Fruit fly (Drosophila melanogaster) whole organism, embryonic: ENCODE data around the gene CG7328.
A peak's percentile ranks its signal among the peaks of the same experiment; 100 is the strongest.

Source experiments
- Bdp1 ChIP-seq: fragments of 200-800 bp; sonication (Bioruptor generic); optimal IDR thresholded peaks from 3 replicates; lab custom pipeline; 2016; ENCODE audit warnings: missing biosample characterization, missing genetic modification characterization
- BtbVII ChIP-seq: fragments of 200-800 bp; sonication (Bioruptor generic); optimal IDR thresholded peaks from 3 replicates; lab custom pipeline; 2017; ENCODE audit warnings: missing biosample characterization, mild to moderate bottlenecking, missing genetic modification characterization
- CG10147 ChIP-seq: fragments of 200-800 bp; sonication (Bioruptor generic); optimal IDR thresholded peaks from 2 replicates; lab custom pipeline; 2019; ENCODE audit warnings: missing biosample characterization, mild to moderate bottlenecking, missing genetic modification characterization, moderate library complexity
- CG10209 ChIP-seq: fragments of 200-800 bp; sonication (Bioruptor generic); optimal IDR thresholded peaks from 3 replicates; lab custom pipeline; 2017; ENCODE audit warnings: missing biosample characterization, mild to moderate bottlenecking, missing genetic modification characterization, missing genetic modification reagents
- CG10321 ChIP-seq: fragments of 200-800 bp; sonication (Bioruptor generic); IDR thresholded peaks from 2 replicates; pipeline ENCODE4 v1.3.6; 2022; ENCODE audit warnings: missing biosample characterization, missing genetic modification characterization
- CG12104 ChIP-seq: fragments of 200-800 bp; sonication (Bioruptor generic); optimal IDR thresholded peaks from 3 replicates; lab custom pipeline; 2016; ENCODE audit warnings: missing biosample characterization, missing genetic modification characterization
- CG12155 ChIP-seq: fragments of 200-800 bp; sonication (Bioruptor generic); optimal IDR thresholded peaks from 3 replicates; lab custom pipeline; 2016; ENCODE audit warnings: missing biosample characterization, missing genetic modification characterization
- CG14965 ChIP-seq: fragments of 200-800 bp; sonication (Bioruptor generic); optimal IDR thresholded peaks from 2 replicates; lab custom pipeline; 2016; ENCODE audit warnings: missing biosample characterization, missing genetic modification characterization, borderline replicate concordance
- CG15514 ChIP-seq: fragments of 200-800 bp; sonication (Bioruptor generic); optimal IDR thresholded peaks from 3 replicates; lab custom pipeline; 2017; ENCODE audit warnings: missing biosample characterization, missing genetic modification characterization, mild to moderate bottlenecking, moderate library complexity, missing genetic modification reagents
- CG18011 ChIP-seq: fragments of 200-800 bp; sonication (Bioruptor generic); optimal IDR thresholded peaks from 2 replicates; lab custom pipeline; 2017; ENCODE audit warnings: missing biosample characterization, missing genetic modification characterization, mild to moderate bottlenecking, moderate library complexity, missing genotype
- CG33557 ChIP-seq: fragments of 200-800 bp; sonication (Bioruptor generic); optimal IDR thresholded peaks from 2 replicates; lab custom pipeline; 2019; ENCODE audit warnings: missing biosample characterization, mild to moderate bottlenecking, missing genetic modification characterization, moderate library complexity
- CG3995 ChIP-seq: fragments of 200-800 bp; sonication (Bioruptor generic); optimal IDR thresholded peaks from 3 replicates; lab custom pipeline; 2016; ENCODE audit warnings: missing biosample characterization, missing genetic modification characterization
- CG4328 ChIP-seq: fragments of 200-800 bp; sonication (Bioruptor generic); optimal IDR thresholded peaks from 3 replicates; lab custom pipeline; 2017; ENCODE audit warnings: missing biosample characterization, missing genetic modification reagents, missing genetic modification characterization
- CG7987 ChIP-seq: fragments of 200-800 bp; sonication (Bioruptor generic); optimal IDR thresholded peaks from 2 replicates; lab custom pipeline; 2018; ENCODE audit warnings: missing biosample characterization, mild to moderate bottlenecking, missing genetic modification characterization, moderate library complexity
- Dbx ChIP-seq: fragments of 200-800 bp; sonication (Bioruptor generic); IDR thresholded peaks from 3 replicates; pipeline ENCODE4 v1.3.6; 2022; ENCODE audit warnings: missing biosample characterization, missing genetic modification characterization
- Dek ChIP-seq: fragments of 200-800 bp; sonication (Bioruptor generic); optimal IDR thresholded peaks from 3 replicates; lab custom pipeline; 2019; ENCODE audit warnings: missing biosample characterization, mild to moderate bottlenecking, missing genetic modification characterization, moderate library complexity
- Elba2 ChIP-seq: fragments of 200-800 bp; sonication (Bioruptor generic); optimal IDR thresholded peaks from 3 replicates; lab custom pipeline; 2016; ENCODE audit warnings: missing biosample characterization, missing genetic modification characterization
- Ets65A ChIP-seq: fragments of 200-800 bp; sonication (Bioruptor generic); peaks from one replicate; lab custom pipeline; 2016; ENCODE audit warnings: missing biosample characterization, missing genetic modification characterization
- GATAe ChIP-seq: fragments of 200-800 bp; sonication (Bioruptor generic); conservative IDR thresholded peaks from 2 replicates; pipeline ENCODE4 v1.3.6; 2022; ENCODE audit warnings: missing biosample characterization, missing genetic modification characterization
- HLH3B ChIP-seq: fragments of 200-800 bp; sonication (Bioruptor generic); IDR thresholded peaks from 2 replicates; pipeline ENCODE4 v1.3.6; 2022; ENCODE audit warnings: missing biosample characterization, missing genetic modification characterization
- HLH4C ChIP-seq: fragments of 200-800 bp; sonication (Bioruptor generic); IDR thresholded peaks from 3 replicates; pipeline ENCODE4 v1.3.6; 2022; ENCODE audit warnings: missing biosample characterization, missing genetic modification characterization; ENCODE audit not compliant: partially characterized antibody
- Hr51 ChIP-seq, 2 experiments: fragments of 200-800 bp; sonication (Bioruptor generic); optimal IDR thresholded peaks; 2 replicates in 1 of 2; 3 replicates in 1 of 2; lab custom pipeline; 2016 to 2018; ENCODE audit warnings: missing biosample characterization in 2 of 2, missing genetic modification characterization in 2 of 2, mild to moderate bottlenecking in 1 of 2, moderate library complexity in 1 of 2
- MESR4 ChIP-seq: fragments of 200-800 bp; sonication (Bioruptor generic); optimal IDR thresholded peaks from 2 replicates; lab custom pipeline; 2018; ENCODE audit warnings: missing biosample characterization, mild to moderate bottlenecking, missing genetic modification characterization, moderate library complexity
- Max ChIP-seq: fragments of 200-800 bp; sonication (Bioruptor generic); optimal IDR thresholded peaks from 2 replicates; lab custom pipeline; 2016; ENCODE audit warnings: missing biosample characterization, mild to moderate bottlenecking, missing genetic modification characterization
- Mes4 ChIP-seq: fragments of 200-800 bp; sonication (Bioruptor generic); optimal IDR thresholded peaks from 2 replicates; lab custom pipeline; 2016; ENCODE audit warnings: missing biosample characterization, missing genetic modification characterization
- Oli ChIP-seq: fragments of 200-800 bp; sonication (Bioruptor generic); optimal IDR thresholded peaks from 2 replicates; lab custom pipeline; 2018; ENCODE audit warnings: missing biosample characterization, mild to moderate bottlenecking, missing genetic modification characterization, moderate library complexity
- Sin3A ChIP-seq: fragments of >200 bp; optimal IDR thresholded peaks from 2 replicates; lab custom pipeline; 2018
- ab ChIP-seq: fragments of 200-800 bp; sonication (Bioruptor generic); optimal IDR thresholded peaks from 2 replicates; lab custom pipeline; 2016; ENCODE audit warnings: missing biosample characterization, missing genetic modification characterization
- aop ChIP-seq: fragments of 200-800 bp; sonication (Bioruptor generic); IDR thresholded peaks from 2 replicates; pipeline ENCODE4 v1.3.6; 2022; ENCODE audit warnings: missing biosample characterization, missing genetic modification characterization
- chinmo ChIP-seq: fragments of 200-800 bp; sonication (Bioruptor generic); IDR thresholded peaks from 4 replicates; pipeline ENCODE4 v1.3.6; 2022; ENCODE audit warnings: missing biosample characterization, missing genetic modification characterization; ENCODE audit not compliant: partially characterized antibody
- croc ChIP-seq: fragments of 200-800 bp; sonication (Bioruptor generic); conservative IDR thresholded peaks from 3 replicates; pipeline ENCODE4 v1.3.6; 2022; ENCODE audit warnings: missing biosample characterization, missing genetic modification characterization
- exex ChIP-seq: fragments of 200-800 bp; sonication (Bioruptor generic); optimal IDR thresholded peaks from 4 replicates; lab custom pipeline; 2018; ENCODE audit warnings: missing biosample characterization, mild to moderate bottlenecking, missing genetic modification characterization, moderate library complexity
- eyg ChIP-seq: fragments of 200-800 bp; sonication (Bioruptor generic); optimal IDR thresholded peaks from 3 replicates; lab custom pipeline; 2016; ENCODE audit warnings: missing biosample characterization, missing genetic modification characterization
- fd102C ChIP-seq: fragments of 200-800 bp; sonication (Bioruptor generic); optimal IDR thresholded peaks from 2 replicates; lab custom pipeline; 2018; ENCODE audit warnings: missing biosample characterization, mild to moderate bottlenecking, missing genetic modification characterization, moderate library complexity
- fru ChIP-seq: fragments of >200 bp; optimal IDR thresholded peaks from 2 replicates; lab custom pipeline; 2017
- hb ChIP-seq: fragments of 200-800 bp; sonication (Bioruptor generic); IDR thresholded peaks from 3 replicates; pipeline ENCODE4 v1.3.6; 2022; ENCODE audit warnings: missing biosample characterization, missing genetic modification characterization; ENCODE audit not compliant: partially characterized antibody
- hbn ChIP-seq: fragments of 200-800 bp; sonication (Bioruptor generic); IDR thresholded peaks from 2 replicates; pipeline ENCODE4 v1.3.6; 2022; ENCODE audit warnings: missing biosample characterization, missing genetic modification characterization; ENCODE audit not compliant: partially characterized antibody
- hth ChIP-seq: fragments of >200 bp; optimal IDR thresholded peaks from 2 replicates; lab custom pipeline; 2017; ENCODE audit warnings: inconsistent platforms
- ind ChIP-seq: fragments of 200-800 bp; sonication (Bioruptor generic); optimal IDR thresholded peaks from 3 replicates; lab custom pipeline; 2016; ENCODE audit warnings: missing biosample characterization, missing genetic modification characterization
- insv ChIP-seq, 2 experiments: fragments of 200-800 bp; sonication (Bioruptor generic); optimal IDR thresholded peaks; 3 replicates each; lab custom pipeline; 2016 to 2018; ENCODE audit warnings: missing biosample characterization in 2 of 2, missing genetic modification characterization in 2 of 2
- lab ChIP-seq: fragments of 200-800 bp; sonication (Bioruptor generic); optimal IDR thresholded peaks from 3 replicates; lab custom pipeline; 2017; ENCODE audit warnings: missing biosample characterization, missing genetic modification characterization, mild to moderate bottlenecking, moderate library complexity, missing genetic modification reagents
- onecut ChIP-seq: fragments of 200-800 bp; sonication (Bioruptor generic); IDR thresholded peaks from 2 replicates; pipeline ENCODE4 v1.3.6; 2022; ENCODE audit warnings: missing biosample characterization, missing genetic modification characterization
- org-1 ChIP-seq: fragments of 200-800 bp; sonication (Bioruptor generic); optimal IDR thresholded peaks from 2 replicates; lab custom pipeline; 2017; ENCODE audit warnings: missing biosample characterization, missing genetic modification characterization
- pita ChIP-seq: fragments of 200-800 bp; sonication (Bioruptor generic); optimal IDR thresholded peaks from 2 replicates; lab custom pipeline; 2017; ENCODE audit warnings: missing biosample characterization, mild to moderate bottlenecking, missing genetic modification characterization
- row ChIP-seq: fragments of 200-800 bp; sonication (Bioruptor generic); IDR thresholded peaks from 3 replicates; pipeline ENCODE4 v1.3.6; 2022; ENCODE audit warnings: missing biosample characterization, missing genetic modification characterization
- run ChIP-seq: fragments of 200-800 bp; sonication (Bioruptor generic); optimal IDR thresholded peaks from 3 replicates; lab custom pipeline; 2018; ENCODE audit warnings: missing biosample characterization, mild to moderate bottlenecking, missing genetic modification characterization
- scrt ChIP-seq: fragments of 200-800 bp; sonication (Bioruptor generic); optimal IDR thresholded peaks from 2 replicates; lab custom pipeline; 2018; ENCODE audit warnings: missing biosample characterization, mild to moderate bottlenecking, missing genetic modification characterization, moderate library complexity
- slp2 ChIP-seq: fragments of 200-800 bp; sonication (Bioruptor generic); optimal IDR thresholded peaks from 2 replicates; lab custom pipeline; 2016; ENCODE audit warnings: missing biosample characterization, missing genetic modification characterization
- tin ChIP-seq: fragments of 200-800 bp; sonication (Bioruptor generic); optimal IDR thresholded peaks from 3 replicates; lab custom pipeline; 2016; ENCODE audit warnings: missing biosample characterization, missing genetic modification characterization
- tup ChIP-seq: fragments of 200-800 bp; sonication (Bioruptor generic); optimal IDR thresholded peaks from 2 replicates; lab custom pipeline; 2016; ENCODE audit warnings: missing biosample characterization, mild to moderate bottlenecking, missing genetic modification characterization, moderate library complexity
- zfh1 ChIP-seq: fragments of 200-800 bp; sonication (Bioruptor generic); IDR thresholded peaks from 3 replicates; pipeline ENCODE4 v1.3.6; 2022; ENCODE audit warnings: missing biosample characterization, missing genetic modification characterization

CG7328 gene

dm6 chr3L:20140589-20141207, at the start of gene CG7328 (continued):
- TF ChIP-seq row = peak; percentile 97
- peak; percentile 6; the same call in 1 of the 2 replicates for TF ChIP-seq HLH3B (GFP tag; lab: Robert Waterston, UW)
- TF ChIP-seq pita = no peak
- TF ChIP-seq tup = no peak
- TF ChIP-seq Dbx = 0 out of 3 replicates have a peak, but pooled peaks have one; percentile 8
- TF ChIP-seq CG4328 (GFP tag; lab: Kevin White, UChicago) = peak; percentile 23
- no peak for TF ChIP-seq Elba2 (GFP tag; lab: Kevin White, UChicago)
- TF ChIP-seq CG15514 (GFP tag; lab: Kevin White, UChicago) = peak; percentile 7
- no peak for TF ChIP-seq fru (lab: Kevin White, UChicago)
- TF ChIP-seq CG12155 (GFP tag; lab: Kevin White, UChicago) = no peak
- no peak for TF ChIP-seq CG33557 (GFP tag; lab: Kevin White, UChicago)
- TF ChIP-seq aop = no peak
- peak; percentile 3 for TF ChIP-seq org-1 (GFP tag; lab: Kevin White, UChicago)
- TF ChIP-seq Max = no peak
- TF ChIP-seq CG10147 (GFP tag; lab: Kevin White, UChicago) = no peak
- TF ChIP-seq lab (GFP tag; lab: Kevin White, UChicago) = no peak
- TF ChIP-seq Hr51 (GFP tag; optimal IDR thresholded peaks at IDR 0.05; lab: Kevin White, UChicago) = no peak
- TF ChIP-seq CG12104 (GFP tag; lab: Kevin White, UChicago) = no peak
- no peak for TF ChIP-seq chinmo
- TF ChIP-seq eyg (GFP tag; lab: Kevin White, UChicago) = no peak
- TF ChIP-seq slp2 (GFP tag; lab: Kevin White, UChicago) = no peak
- TF ChIP-seq croc (GFP tag; lab: Robert Waterston, UW) = no peak
- peak; percentile 6 for TF ChIP-seq run (tag; lab: Kevin White, UChicago)
- TF ChIP-seq Sin3A = no peak
- no peak for TF ChIP-seq CG10321 (GFP tag; lab: Robert Waterston, UW)
- TF ChIP-seq hb = no peak
- no peak for TF ChIP-seq BtbVII (GFP tag; lab: Kevin White, UChicago)
- no peak for TF ChIP-seq hbn (GFP tag; lab: Robert Waterston, UW)
- TF ChIP-seq CG10209 (GFP tag; lab: Kevin White, UChicago) = peak; percentile 66
- TF ChIP-seq CG18011 (GFP tag; lab: Kevin White, UChicago) = no peak
- no peak for TF ChIP-seq zfh1 (GFP tag; lab: Robert Waterston, UW)
- no peak for TF ChIP-seq CG14965 (GFP tag; lab: Kevin White, UChicago)
- no peak for TF ChIP-seq Oli (tag; lab: Kevin White, UChicago)
- no peak for TF ChIP-seq fd102C (GFP tag; lab: Kevin White, UChicago)
- TF ChIP-seq insv (GFP tag; optimal IDR thresholded peaks at IDR 0.05; lab: Kevin White, UChicago) = peak in 1 of 2 experiments; percentile 5
- TF ChIP-seq Bdp1 (GFP tag; lab: Kevin White, UChicago) = no peak
- no peak for TF ChIP-seq scrt
- TF ChIP-seq onecut = peak; percentile 18; the same call in 1 of the 2 replicates
- TF ChIP-seq Dek (tag; lab: Kevin White, UChicago) = no peak
- no peak for TF ChIP-seq ind
- TF ChIP-seq MESR4 (GFP tag; lab: Kevin White, UChicago) = no peak
- TF ChIP-seq exex (tag; lab: Kevin White, UChicago) = peak; percentile 54
- TF ChIP-seq hth (lab: Kevin White, UChicago) = no peak
- no peak for TF ChIP-seq GATAe (GFP tag; lab: Robert Waterston, UW)
- TF ChIP-seq Ets65A (GFP tag; lab: Kevin White, UChicago) = peak; percentile 80
- peak; percentile 21 for TF ChIP-seq Mes4
- TF ChIP-seq ab = no peak
- TF ChIP-seq tin (GFP tag; lab: Kevin White, UChicago) = no peak
- no peak for TF ChIP-seq CG7987 (GFP tag; lab: Kevin White, UChicago)
- no peak for TF ChIP-seq HLH4C
- no peak for TF ChIP-seq CG3995 (GFP tag; lab: Kevin White, UChicago)
